Fruit fly (Drosophila melanogaster) whole organism, wandering third instar larva: ENCODE results near the gene Cpr100A.

ENCODE experiments used
- Abd-B ChIP-seq: fragments of >200 bp; optimal IDR thresholded peaks from 2 replicates; lab custom pipeline; 2017; ENCODE audit warnings: missing biosample characterization, missing genetic modification characterization
- CG32264 ChIP-seq: fragments of 200-800 bp; sonication (Bioruptor generic); optimal IDR thresholded peaks from 2 replicates; lab custom pipeline; 2016; ENCODE audit warnings: missing biosample characterization, missing genetic modification characterization
- CG9705 ChIP-seq: fragments of 200-800 bp; sonication (Bioruptor generic); optimal IDR thresholded peaks from 2 replicates; lab custom pipeline; 2018; ENCODE audit warnings: missing biosample characterization, mild to moderate bottlenecking, missing genetic modification characterization
- Dfd ChIP-seq: fragments of >200 bp; optimal IDR thresholded peaks from 2 replicates; lab custom pipeline; 2017; ENCODE audit warnings: missing biosample characterization, missing genetic modification characterization
- Dif ChIP-seq: fragments of 200-275, 200-300 bp; sonication (Bioruptor generic); optimal IDR thresholded peaks from 2 replicates; lab custom pipeline; 2018; ENCODE audit warnings: missing biosample characterization, missing genetic modification characterization; ENCODE audit not compliant: partially characterized antibody
- GATAd ChIP-seq: sonication (Bioruptor generic); optimal IDR thresholded peaks from 2 replicates; lab custom pipeline; 2016; ENCODE audit warnings: missing biosample characterization, missing genetic modification characterization
- Hnf4 ChIP-seq: fragments of 200-800 bp; sonication (Bioruptor generic); optimal IDR thresholded peaks from 2 replicates; lab custom pipeline; 2016; ENCODE audit warnings: missing biosample characterization, mild to moderate bottlenecking, missing genetic modification characterization
- Hr78 ChIP-seq: fragments of >200 bp; optimal IDR thresholded peaks from 2 replicates; lab custom pipeline; 2017; ENCODE audit warnings: missing biosample characterization, missing genetic modification characterization
- Jra ChIP-seq: sonication (Bioruptor generic); optimal IDR thresholded peaks from 2 replicates; lab custom pipeline; 2016; ENCODE audit warnings: missing biosample characterization, missing genetic modification characterization
- Mio ChIP-seq: sonication (Bioruptor generic); optimal IDR thresholded peaks from 2 replicates; lab custom pipeline; 2016; ENCODE audit warnings: missing biosample characterization, missing genetic modification characterization
- Myc ChIP-seq: fragments of >200 bp; optimal IDR thresholded peaks from 2 replicates; lab custom pipeline; 2017
- N ChIP-seq: fragments of >200 bp; optimal IDR thresholded peaks from 2 replicates; lab custom pipeline; 2018; ENCODE audit warnings: missing biosample characterization, missing external identifiers, missing genetic modification characterization
- OdsH ChIP-seq: fragments of 200-800 bp; sonication (Bioruptor generic); optimal IDR thresholded peaks from 2 replicates; lab custom pipeline; 2016; ENCODE audit warnings: missing biosample characterization, mild to moderate bottlenecking, missing genetic modification characterization
- Rel ChIP-seq, 2 experiments: fragments of 200-800 bp; sonication (Bioruptor generic) in 1 of 2; optimal IDR thresholded peaks; 2 replicates in 1 of 2; 3 replicates in 1 of 2; lab custom pipeline; 2016 to 2019; ENCODE audit warnings: mild to moderate bottlenecking in 2 of 2, missing biosample characterization in 2 of 2, missing genetic modification characterization in 2 of 2, moderate library complexity in 1 of 2
- Sp1 ChIP-seq: fragments of 200-800 bp; sonication (Bioruptor generic); optimal IDR thresholded peaks from 3 replicates; lab custom pipeline; 2019; ENCODE audit warnings: missing biosample characterization, mild to moderate bottlenecking, missing genetic modification characterization, moderate library complexity
- Vsx2 ChIP-seq: fragments of 200-300, 225-300 bp; sonication (Bioruptor generic); optimal IDR thresholded peaks from 2 replicates; lab custom pipeline; 2018; ENCODE audit warnings: missing biosample characterization, missing genetic modification characterization; ENCODE audit not compliant: partially characterized antibody
- br ChIP-seq: fragments of 200-800 bp; sonication (Bioruptor generic); optimal IDR thresholded peaks from 2 replicates; lab custom pipeline; 2016; ENCODE audit warnings: missing biosample characterization, missing genetic modification characterization
- brk ChIP-seq: fragments of 200-800 bp; sonication (Bioruptor generic); optimal IDR thresholded peaks from 2 replicates; lab custom pipeline; 2016; ENCODE audit warnings: missing biosample characterization, mild to moderate bottlenecking, missing genetic modification characterization
- dl ChIP-seq, 2 experiments: fragments of 175-275, 200-275 bp in 1 of 2; fragments of 200-275 bp in 1 of 2; sonication (Bioruptor generic); optimal IDR thresholded peaks; lab custom pipeline; 2018; ENCODE audit warnings: mild to moderate bottlenecking in 2 of 2, missing biosample characterization in 2 of 2, missing genetic modification characterization in 2 of 2, moderate library complexity in 2 of 2; ENCODE audit not compliant: partially characterized antibody in 2 of 2, insufficient read depth in 1 of 2
- dsf ChIP-seq: sonication (Bioruptor generic); optimal IDR thresholded peaks from 2 replicates; lab custom pipeline; 2016; ENCODE audit warnings: missing biosample characterization, missing genetic modification characterization, borderline replicate concordance
- ey ChIP-seq: fragments of 200-800 bp; sonication (Bioruptor generic); optimal IDR thresholded peaks from 2 replicates; lab custom pipeline; 2016; ENCODE audit warnings: missing biosample characterization, missing genetic modification characterization
- fru ChIP-seq: fragments of 200-800 bp; sonication (Bioruptor generic); optimal IDR thresholded peaks from 3 replicates; lab custom pipeline; 2016; ENCODE audit warnings: missing biosample characterization, mild to moderate bottlenecking, missing genetic modification characterization
- h ChIP-seq: fragments of 200-800 bp; sonication (Bioruptor generic); optimal IDR thresholded peaks from 3 replicates; lab custom pipeline; 2016; ENCODE audit warnings: missing biosample characterization, mild to moderate bottlenecking, missing genetic modification characterization
- jim ChIP-seq: fragments of 175-275, 200-325 bp; sonication (Bioruptor generic); optimal IDR thresholded peaks from 2 replicates; lab custom pipeline; 2016; ENCODE audit warnings: missing biosample characterization, mild to moderate bottlenecking, missing genetic modification characterization
- lola ChIP-seq: fragments of >200 bp; optimal IDR thresholded peaks from 2 replicates; lab custom pipeline; 2017; ENCODE audit warnings: missing biosample characterization, missing genetic modification characterization
- pan ChIP-seq: fragments of >200 bp; optimal IDR thresholded peaks from 2 replicates; lab custom pipeline; 2017
- psq ChIP-seq: fragments of 200-800 bp; sonication (Bioruptor generic); optimal IDR thresholded peaks from 3 replicates; lab custom pipeline; 2017; ENCODE audit warnings: missing biosample characterization, mild to moderate bottlenecking, missing genetic modification characterization, moderate library complexity
- rgr ChIP-seq: fragments of 200-800 bp; sonication (Bioruptor generic); optimal IDR thresholded peaks from 3 replicates; lab custom pipeline; 2016; ENCODE audit warnings: missing biosample characterization, mild to moderate bottlenecking, missing genetic modification characterization
- sv ChIP-seq: fragments of 200-800 bp; sonication (Bioruptor generic); optimal IDR thresholded peaks from 3 replicates; lab custom pipeline; 2016; ENCODE audit warnings: missing biosample characterization, missing genetic modification characterization
- woc ChIP-seq: sonication (Bioruptor generic); optimal IDR thresholded peaks from 2 replicates; lab custom pipeline; 2016; ENCODE audit warnings: missing biosample characterization, mild to moderate bottlenecking, missing genetic modification characterization

Gene Cpr100A

DNA sequence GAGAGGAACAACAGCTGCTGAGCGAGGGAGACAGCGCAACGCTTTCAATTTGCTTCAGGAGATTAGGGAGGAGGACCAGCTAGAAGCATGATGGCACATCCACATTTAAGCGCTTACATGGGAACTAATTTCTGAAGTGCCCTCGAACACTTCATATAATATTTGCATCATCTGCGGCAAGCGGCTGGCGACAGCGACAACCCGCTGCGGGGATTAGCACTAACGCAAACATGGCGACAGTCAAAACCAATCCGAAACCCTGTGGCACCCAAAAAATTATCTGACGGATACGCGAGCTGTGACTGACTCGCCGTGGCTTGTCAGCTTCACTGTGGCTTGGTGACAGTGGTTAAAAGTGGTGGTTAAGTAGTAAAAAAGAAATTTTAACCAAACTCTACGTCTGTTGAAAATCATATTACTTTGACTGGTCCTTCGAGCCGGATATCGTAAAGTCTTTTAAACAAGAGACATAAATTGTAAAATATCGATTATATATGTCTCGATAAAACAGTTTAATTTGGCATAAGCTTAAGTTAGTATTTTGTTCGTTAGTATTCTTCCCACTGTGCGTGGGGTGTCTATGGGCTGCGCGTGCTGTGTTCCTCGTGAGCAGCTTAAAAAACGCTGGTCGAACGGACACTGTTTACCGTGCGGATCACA is 7.3 kb upstream of the Cpr100A start:
- no peak for TF ChIP-seq psq (GFP tag; lab: Kevin White, UChicago)

DNA sequence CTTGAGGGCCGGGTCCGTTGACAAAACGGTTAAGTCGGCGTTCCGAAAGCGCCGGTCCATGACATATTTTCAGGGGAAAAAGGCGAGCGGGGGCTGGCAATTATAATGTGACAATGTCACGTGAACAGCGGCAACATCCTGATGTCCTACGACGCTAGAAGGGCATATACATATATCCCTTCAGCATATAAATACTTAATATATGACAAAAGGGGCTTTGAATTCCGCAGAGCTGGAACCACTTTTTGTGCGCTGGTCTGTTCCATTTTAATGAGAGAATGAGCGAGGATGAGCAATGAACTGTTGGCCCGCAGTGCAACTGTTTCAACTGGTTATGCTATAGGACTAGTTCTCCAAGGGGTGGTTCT is 6.8 kb upstream of the Cpr100A start:
- TF ChIP-seq Sp1 (GFP tag; lab: Kevin White, UChicago), result no peak
- TF ChIP-seq Hnf4 (GFP tag; lab: Kevin White, UChicago), result no peak
- TF ChIP-seq Jra (GFP tag; lab: Kevin White, UChicago), result no peak
- no peak for TF ChIP-seq rgr
- no peak for TF ChIP-seq Mio (GFP tag; lab: Kevin White, UChicago)
- no peak for TF ChIP-seq CG32264 (GFP tag; lab: Kevin White, UChicago)
- TF ChIP-seq Hr78 (GFP tag; lab: Kevin White, UChicago), result no peak
- no peak for TF ChIP-seq psq (GFP tag; lab: Kevin White, UChicago)
- TF ChIP-seq Dif, result no peak
- TF ChIP-seq dsf (GFP tag; lab: Kevin White, UChicago), result no peak

DNA sequence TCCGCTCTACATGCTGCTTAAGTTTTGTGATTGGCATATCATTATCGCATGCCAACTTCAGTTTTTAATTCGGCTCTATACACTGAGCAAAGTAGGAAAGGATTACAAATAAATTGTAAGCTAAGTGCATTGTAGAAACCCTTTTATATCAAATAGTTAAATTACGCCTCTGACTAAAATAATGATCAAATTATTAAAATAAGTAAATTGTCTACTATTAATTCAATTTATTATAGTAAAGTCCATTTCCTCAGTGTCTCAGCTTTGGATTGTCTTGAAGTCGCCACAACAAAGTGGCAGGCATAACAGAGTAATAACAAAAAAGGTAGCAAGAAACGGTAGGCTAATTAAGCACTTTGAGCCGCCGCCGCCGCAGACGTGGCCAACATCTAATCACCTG is 4.8 kb upstream of the Cpr100A start:
- no peak for TF ChIP-seq lola
- TF ChIP-seq GATAd, result no peak
- TF ChIP-seq Dfd (GFP tag; lab: Kevin White, UChicago), result no peak
- TF ChIP-seq brk (GFP tag; lab: Kevin White, UChicago), result no peak
- no peak for TF ChIP-seq ey (GFP tag; lab: Kevin White, UChicago)
- TF ChIP-seq Vsx2 (GFP tag; lab: Kevin White, UChicago), result no peak
- no peak for TF ChIP-seq br
- no peak for TF ChIP-seq CG32264 (GFP tag; lab: Kevin White, UChicago)
- TF ChIP-seq OdsH (GFP tag; lab: Kevin White, UChicago), result no peak
- no peak for TF ChIP-seq Abd-B (GFP tag; lab: Kevin White, UChicago)
- TF ChIP-seq Hr78 (GFP tag; lab: Kevin White, UChicago), result no peak
- TF ChIP-seq dl (GFP tag; optimal IDR thresholded peaks at IDR 0.05; lab: Kevin White, UChicago; ENCODE audit: insufficient read depth in 1 of 2, partially characterized antibody in 2 of 2), result no peak
- no peak for TF ChIP-seq CG9705
- TF ChIP-seq rgr, result no peak
- no peak for TF ChIP-seq fru (GFP tag; lab: Kevin White, UChicago)
- no peak for TF ChIP-seq Sp1 (GFP tag; lab: Kevin White, UChicago)
- no peak for TF ChIP-seq Dif
- no peak for TF ChIP-seq sv

DNA sequence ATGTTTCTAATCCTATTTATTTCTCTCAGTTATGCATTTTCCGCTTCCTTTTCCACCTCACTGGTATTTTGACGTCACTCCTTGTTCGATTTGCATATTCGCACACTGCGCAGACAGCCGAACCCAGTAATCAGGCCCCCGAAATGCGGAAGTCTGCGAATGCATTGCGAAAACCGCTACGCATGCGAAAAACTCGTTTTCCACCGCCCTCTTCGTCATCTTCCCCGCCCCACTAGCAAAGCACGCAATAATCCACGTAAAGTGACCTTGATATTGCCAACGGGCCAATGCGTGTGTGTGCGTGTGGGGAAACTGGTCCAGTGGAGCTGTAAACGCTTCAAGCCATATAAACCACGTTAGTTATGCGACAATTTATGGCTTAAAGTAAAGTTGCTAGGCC is 3.4 kb upstream of the Cpr100A start:
- TF ChIP-seq rgr, result no peak
- no peak for TF ChIP-seq dl (GFP tag; optimal IDR thresholded peaks at IDR 0.05; lab: Kevin White, UChicago; ENCODE audit: insufficient read depth in 1 of 2, partially characterized antibody in 2 of 2)
- no peak for TF ChIP-seq Abd-B (GFP tag; lab: Kevin White, UChicago)
- no peak for TF ChIP-seq sv

DNA sequence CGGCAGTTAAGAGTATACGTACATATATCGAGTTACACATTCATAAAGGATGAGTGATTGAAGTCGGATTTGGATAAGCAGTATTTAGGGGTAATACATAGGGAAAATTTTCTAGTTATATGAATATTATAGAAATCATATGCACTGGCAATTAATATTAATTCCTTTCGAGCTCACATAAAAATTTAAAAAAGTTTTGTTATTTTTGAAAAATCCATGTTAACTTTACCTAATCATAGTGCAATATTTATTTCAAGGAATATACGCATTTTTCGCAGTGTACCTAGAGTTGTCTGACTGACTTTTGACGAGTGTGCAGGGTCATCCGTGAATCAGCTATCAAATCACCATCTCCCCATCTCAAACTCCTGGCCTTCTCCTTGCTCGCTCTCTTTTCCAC is 2.9 kb upstream of the Cpr100A start:
- no peak for TF ChIP-seq woc (GFP tag; lab: Kevin White, UChicago)
- no peak for TF ChIP-seq Myc (lab: Kevin White, UChicago)
- no peak for TF ChIP-seq fru (GFP tag; lab: Kevin White, UChicago)
- no peak for TF ChIP-seq sv
- no peak for TF ChIP-seq jim (GFP tag; lab: Kevin White, UChicago)
- no peak for TF ChIP-seq Rel (GFP tag; optimal IDR thresholded peaks at IDR 0.05; lab: Kevin White, UChicago)
- TF ChIP-seq Rel (tag; optimal IDR thresholded peaks at IDR 0.05; lab: Kevin White, UChicago), result no peak
- no peak for TF ChIP-seq dl (GFP tag; optimal IDR thresholded peaks at IDR 0.05; lab: Kevin White, UChicago; ENCODE audit: insufficient read depth in 1 of 2, partially characterized antibody in 2 of 2)
- TF ChIP-seq Hnf4 (GFP tag; lab: Kevin White, UChicago), result no peak
- no peak for TF ChIP-seq OdsH (GFP tag; lab: Kevin White, UChicago)
- TF ChIP-seq N (GFP tag; lab: Kevin White, UChicago), result no peak

DNA sequence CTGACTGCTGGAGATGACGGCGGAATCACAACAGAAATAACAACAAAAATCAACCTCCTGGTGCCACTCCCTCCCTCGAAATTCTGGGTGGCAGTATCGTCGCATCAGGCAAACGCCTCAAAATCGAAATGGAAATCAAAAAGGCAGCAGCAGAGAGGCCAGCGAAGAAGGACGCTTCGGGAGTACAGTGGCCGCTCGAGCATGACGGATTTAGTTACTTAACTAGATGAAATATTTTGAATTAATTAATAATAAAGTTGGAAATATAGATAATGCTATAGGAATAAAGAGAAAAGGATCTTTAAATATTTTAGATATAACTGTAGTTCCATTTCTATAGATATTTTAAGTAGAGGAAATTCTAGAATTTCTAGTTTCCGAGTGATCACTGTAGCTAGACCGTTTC is 2.0 kb upstream of the Cpr100A start:
- TF ChIP-seq pan (lab: Kevin White, UChicago) (no peak), GATAd (no peak), dsf (GFP tag; lab: Kevin White, UChicago) (no peak), Jra (GFP tag; lab: Kevin White, UChicago) (no peak), CG9705 (no peak), h (GFP tag; lab: Kevin White, UChicago) (no peak)
